Worm (Caenorhabditis elegans): ENCODE results near the gene F37A8.5.

ce11 chrIII:3966143-3966542 lies 9.7 kb downstream of the F37A8.5 start:
- TF ChIP-seq dao-5 (tag; optimal IDR thresholded peaks at IDR 0.05) = no peak
- no peak for TF ChIP-seq W03F9.2 (tag; optimal IDR thresholded peaks at IDR 0.05)
- TF ChIP-seq him-1 (tag; optimal IDR thresholded peaks at IDR 0.05) = no peak
